Fruit fly (Drosophila melanogaster) whole organism, embryonic: ENCODE measurements around the gene Alp13.
A peak's percentile ranks its signal among the peaks of the same experiment; 100 is the strongest.

ENCODE experiments used
- Awh ChIP-seq: fragments of 200-800 bp; sonication (Bioruptor generic); IDR thresholded peaks from 2 replicates; pipeline ENCODE4, ENCODE4 v1.3.6; 2022; ENCODE audit warnings: missing biosample characterization, missing genetic modification characterization
- Bgb ChIP-seq: fragments of 200-800 bp; sonication (Bioruptor generic); IDR thresholded peaks from 2 replicates; pipeline ENCODE4 v1.3.6; 2022; ENCODE audit warnings: missing biosample characterization, missing genetic modification characterization; ENCODE audit not compliant: partially characterized antibody
- Bteb2 ChIP-seq: fragments of 200-800 bp; sonication (Bioruptor generic); optimal IDR thresholded peaks from 2 replicates; lab custom pipeline; 2016; ENCODE audit warnings: missing biosample characterization, missing genetic modification characterization
- CG10979 ChIP-seq: fragments of 200-800 bp; sonication (Bioruptor generic); optimal IDR thresholded peaks from 2 replicates; lab custom pipeline; 2018; ENCODE audit warnings: missing biosample characterization, mild to moderate bottlenecking, missing genetic modification characterization, moderate library complexity
- CG12744 ChIP-seq: fragments of 200-800 bp; sonication (Bioruptor generic); optimal IDR thresholded peaks from 2 replicates; lab custom pipeline; 2016; ENCODE audit warnings: missing biosample characterization, missing genetic modification characterization
- CG1602 ChIP-seq: fragments of 200-800 bp; sonication (Bioruptor generic); optimal IDR thresholded peaks from 3 replicates; lab custom pipeline; 2016; ENCODE audit warnings: missing biosample characterization, missing genetic modification characterization
- CG2712 ChIP-seq: fragments of 200-800 bp; optimal IDR thresholded peaks from 3 replicates; lab custom pipeline; 2019; ENCODE audit warnings: missing biosample characterization, mild to moderate bottlenecking, missing genetic modification characterization, moderate library complexity
- CG31224 ChIP-seq: fragments of 200-800 bp; sonication (Bioruptor generic); IDR thresholded peaks from 2 replicates; pipeline ENCODE4 v1.3.6; 2022; ENCODE audit warnings: missing biosample characterization, missing genetic modification characterization
- CG3281 ChIP-seq: fragments of 200-800 bp; sonication (Bioruptor generic); optimal IDR thresholded peaks from 3 replicates; lab custom pipeline; 2017; ENCODE audit warnings: missing biosample characterization, mild to moderate bottlenecking, missing genetic modification characterization
- CG33213 ChIP-seq: fragments of 200-800 bp; sonication (Bioruptor generic); optimal IDR thresholded peaks from 3 replicates; lab custom pipeline; 2016; ENCODE audit warnings: missing biosample characterization, missing genetic modification characterization
- CG34224 ChIP-seq: fragments of 200-800 bp; sonication (Bioruptor generic); IDR thresholded peaks from 3 replicates; pipeline ENCODE4 v1.3.6; 2022; ENCODE audit warnings: missing biosample characterization, missing genetic modification characterization; ENCODE audit not compliant: partially characterized antibody
- CG3726 ChIP-seq: fragments of 200-800 bp; sonication (Bioruptor generic); IDR thresholded peaks from 3 replicates; pipeline ENCODE4, ENCODE4 v1.3.6; 2022; ENCODE audit warnings: missing biosample characterization, missing genetic modification characterization
- CG3838 ChIP-seq: fragments of 200-800 bp; sonication (Bioruptor generic); optimal IDR thresholded peaks from 3 replicates; lab custom pipeline; 2016; ENCODE audit warnings: missing biosample characterization, missing genetic modification characterization
- CG3995 ChIP-seq: fragments of 200-800 bp; sonication (Bioruptor generic); optimal IDR thresholded peaks from 3 replicates; lab custom pipeline; 2016; ENCODE audit warnings: missing biosample characterization, missing genetic modification characterization
- CG4854 ChIP-seq: fragments of 200-800 bp; sonication (Bioruptor generic); optimal IDR thresholded peaks from 2 replicates; lab custom pipeline; 2016; ENCODE audit warnings: missing biosample characterization, missing genetic modification characterization, inconsistent platforms
- CG8281 ChIP-seq: fragments of 200-800 bp; sonication (Bioruptor generic); optimal IDR thresholded peaks from 2 replicates; lab custom pipeline; 2018; ENCODE audit warnings: missing biosample characterization, mild to moderate bottlenecking, missing genetic modification characterization, moderate library complexity
- CG8290 ChIP-seq, 3 experiments: fragments of 200-800 bp; sonication (Bioruptor generic); optimal IDR thresholded peaks; 2 replicates each; lab custom pipeline; 2016 to 2019; ENCODE audit warnings: missing biosample characterization in 3 of 3, missing genetic modification characterization in 3 of 3, mild to moderate bottlenecking in 2 of 3, moderate library complexity in 1 of 3
- CHES-1-like ChIP-seq: fragments of 200-800 bp; sonication (Bioruptor generic); optimal IDR thresholded peaks from 2 replicates; lab custom pipeline; 2016; ENCODE audit warnings: missing biosample characterization, missing genetic modification characterization
- Camta ChIP-seq: fragments of 200-800 bp; sonication (Bioruptor generic); optimal IDR thresholded peaks from 2 replicates; lab custom pipeline; 2016; ENCODE audit warnings: missing biosample characterization, missing genetic modification characterization
- CoRest ChIP-seq: fragments of 200-800 bp; sonication (Bioruptor generic); optimal IDR thresholded peaks from 3 replicates; lab custom pipeline; 2018; ENCODE audit warnings: missing biosample characterization, mild to moderate bottlenecking, missing genetic modification characterization, moderate library complexity
- Dbx ChIP-seq: fragments of 200-800 bp; sonication (Bioruptor generic); IDR thresholded peaks from 3 replicates; pipeline ENCODE4 v1.3.6; 2022; ENCODE audit warnings: missing biosample characterization, missing genetic modification characterization
- Dek ChIP-seq: fragments of 200-800 bp; sonication (Bioruptor generic); optimal IDR thresholded peaks from 3 replicates; lab custom pipeline; 2019; ENCODE audit warnings: missing biosample characterization, mild to moderate bottlenecking, missing genetic modification characterization, moderate library complexity
- Doc3 ChIP-seq: fragments of 200-800 bp; sonication (Bioruptor generic); IDR thresholded peaks from 3 replicates; pipeline ENCODE4 v1.3.6; 2022; ENCODE audit warnings: missing biosample characterization, missing genetic modification characterization; ENCODE audit not compliant: partially characterized antibody
- Drgx ChIP-seq: fragments of 200-800 bp; sonication (Bioruptor generic); IDR thresholded peaks from 2 replicates; pipeline ENCODE4 v1.3.6; 2022; ENCODE audit warnings: missing biosample characterization, missing genetic modification characterization
- Fer2 ChIP-seq: fragments of 200-800 bp; sonication (Bioruptor generic); optimal IDR thresholded peaks from 2 replicates; lab custom pipeline; 2018; ENCODE audit warnings: missing biosample characterization, mild to moderate bottlenecking, missing genetic modification characterization, moderate library complexity
- Hr51 ChIP-seq, 2 experiments: fragments of 200-800 bp; sonication (Bioruptor generic); optimal IDR thresholded peaks; 2 replicates in 1 of 2; 3 replicates in 1 of 2; lab custom pipeline; 2016 to 2018; ENCODE audit warnings: missing biosample characterization in 2 of 2, missing genetic modification characterization in 2 of 2, mild to moderate bottlenecking in 1 of 2, moderate library complexity in 1 of 2
- MBD-R2 ChIP-seq: fragments of 200-800 bp; sonication (Bioruptor generic); IDR thresholded peaks from 2 replicates; pipeline ENCODE4 v1.3.6; 2022; ENCODE audit warnings: missing biosample characterization, missing genetic modification characterization
- MESR4 ChIP-seq: fragments of 200-800 bp; sonication (Bioruptor generic); optimal IDR thresholded peaks from 2 replicates; lab custom pipeline; 2018; ENCODE audit warnings: missing biosample characterization, mild to moderate bottlenecking, missing genetic modification characterization, moderate library complexity
- NfI ChIP-seq: fragments of 200-800 bp; sonication (Bioruptor generic); optimal IDR thresholded peaks from 3 replicates; lab custom pipeline; 2018; ENCODE audit warnings: missing biosample characterization, mild to moderate bottlenecking, missing genetic modification characterization, moderate library complexity
- Poxn ChIP-seq: fragments of 200-800 bp; sonication (Bioruptor generic); IDR thresholded peaks from 2 replicates; pipeline ENCODE4 v1.3.6; 2022; ENCODE audit warnings: missing biosample characterization, missing genetic modification characterization
- Rx ChIP-seq: fragments of 200-800 bp; sonication (Bioruptor generic); IDR thresholded peaks from 2 replicates; pipeline ENCODE4 v1.3.6; 2022; ENCODE audit warnings: missing biosample characterization, missing genetic modification characterization
- Sox100B ChIP-seq: fragments of 200-800 bp; sonication (Bioruptor generic); optimal IDR thresholded peaks from 3 replicates; lab custom pipeline; 2018; ENCODE audit warnings: missing biosample characterization, mild to moderate bottlenecking, missing genetic modification characterization
- ara ChIP-seq: fragments of 200-800 bp; sonication (Bioruptor generic); IDR thresholded peaks from 2 replicates; pipeline ENCODE4 v1.3.6; 2022; ENCODE audit warnings: missing biosample characterization, missing genetic modification characterization
- cas ChIP-seq: fragments of 200-800 bp; sonication (Bioruptor generic); IDR thresholded peaks from 2 replicates; pipeline ENCODE4 v1.3.6; 2022; ENCODE audit warnings: missing biosample characterization, missing genetic modification characterization
- chm ChIP-seq: fragments of 200-800 bp; sonication (Bioruptor generic); IDR thresholded peaks from 2 replicates; pipeline ENCODE4 v1.3.6; 2022; ENCODE audit warnings: missing biosample characterization, missing genetic modification characterization
- cwo ChIP-seq: fragments of 200-800 bp; sonication (Bioruptor generic); optimal IDR thresholded peaks from 3 replicates; lab custom pipeline; 2017; ENCODE audit warnings: missing biosample characterization, missing genetic modification characterization, mild to moderate bottlenecking, moderate library complexity, missing genetic modification reagents
- da ChIP-seq: fragments of 200-800 bp; sonication (Bioruptor generic); optimal IDR thresholded peaks from 2 replicates; lab custom pipeline; 2016; ENCODE audit warnings: missing biosample characterization, missing genetic modification characterization
- ems ChIP-seq: fragments of 200-800 bp; sonication (Bioruptor generic); optimal IDR thresholded peaks from 3 replicates; lab custom pipeline; 2016; ENCODE audit warnings: missing biosample characterization, missing genetic modification characterization
- gfzf ChIP-seq: fragments of 200-800 bp; sonication (Bioruptor generic); optimal IDR thresholded peaks from 2 replicates; lab custom pipeline; 2016; ENCODE audit warnings: missing biosample characterization, mild to moderate bottlenecking, missing genetic modification characterization, moderate library complexity
- ham ChIP-seq: fragments of 200-800 bp; sonication (Bioruptor generic); IDR thresholded peaks from 2 replicates; pipeline ENCODE4 v1.3.6; 2022; ENCODE audit warnings: missing biosample characterization, missing genetic modification characterization
- hbn ChIP-seq: fragments of 200-800 bp; sonication (Bioruptor generic); IDR thresholded peaks from 2 replicates; pipeline ENCODE4 v1.3.6; 2022; ENCODE audit warnings: missing biosample characterization, missing genetic modification characterization; ENCODE audit not compliant: partially characterized antibody
- hth ChIP-seq: fragments of >200 bp; optimal IDR thresholded peaks from 2 replicates; lab custom pipeline; 2017; ENCODE audit warnings: inconsistent platforms
- ken ChIP-seq: fragments of 200-800 bp; sonication (Bioruptor generic); IDR thresholded peaks from 3 replicates; pipeline ENCODE4 v1.3.6; 2022; ENCODE audit warnings: missing biosample characterization, missing genetic modification characterization
- kni ChIP-seq: fragments of 200-800 bp; sonication (Bioruptor generic); optimal IDR thresholded peaks from 3 replicates; lab custom pipeline; 2017; ENCODE audit warnings: mild to moderate bottlenecking, missing biosample characterization, missing genetic modification reagents, missing genetic modification characterization
- lbe ChIP-seq: fragments of 200-800 bp; sonication (Bioruptor generic); optimal IDR thresholded peaks from 2 replicates; lab custom pipeline; 2016; ENCODE audit warnings: missing biosample characterization, mild to moderate bottlenecking, missing genetic modification characterization
- nerfin-2 ChIP-seq: fragments of 200-800 bp; sonication (Bioruptor generic); IDR thresholded peaks from 2 replicates; pipeline ENCODE4 v1.3.6; 2022; ENCODE audit warnings: missing biosample characterization, missing genetic modification characterization; ENCODE audit not compliant: partially characterized antibody
- onecut ChIP-seq: fragments of 200-800 bp; sonication (Bioruptor generic); IDR thresholded peaks from 2 replicates; pipeline ENCODE4 v1.3.6; 2022; ENCODE audit warnings: missing biosample characterization, missing genetic modification characterization
- prd ChIP-seq, 3 experiments: fragments of >200 bp in 2 of 3; fragments of 200-800 bp in 1 of 3; sonication (Bioruptor generic) in 1 of 3; optimal IDR thresholded peaks in 2 of 3; IDR thresholded peaks in 1 of 3; 2 replicates in 2 of 3; 3 replicates in 1 of 3; pipeline versions ENCODE4 v1.3.6 to Lab custom; 2017 to 2022; ENCODE audit warnings: missing biosample characterization in 1 of 3, missing genetic modification characterization in 1 of 3
- slp2 ChIP-seq: fragments of 200-800 bp; sonication (Bioruptor generic); optimal IDR thresholded peaks from 2 replicates; lab custom pipeline; 2016; ENCODE audit warnings: missing biosample characterization, missing genetic modification characterization
- sug ChIP-seq: fragments of 200-800 bp; optimal IDR thresholded peaks from 2 replicates; lab custom pipeline; 2019; ENCODE audit warnings: missing biosample characterization, mild to moderate bottlenecking, missing genetic modification characterization, moderate library complexity

Alp13 gene

dm6 chr3R:10045343-10045742, 29.8 kb downstream of the Alp13 start, which contains the start of the genes CG11722 and mtTFB2 (continued):
- peak; percentile 72 for TF ChIP-seq CG34224 (GFP tag; lab: Robert Waterston, UW)
- TF ChIP-seq Dek (tag; lab: Kevin White, UChicago) = no peak
- TF ChIP-seq CG8290 (GFP tag; optimal IDR thresholded peaks at IDR 0.05; lab: Kevin White, UChicago) = no peak
- TF ChIP-seq CG8290 (tag; optimal IDR thresholded peaks at IDR 0.05; lab: Kevin White, UChicago) = peak in 1 of 2 experiments; percentile 37
- no peak for TF ChIP-seq sug (tag; lab: Kevin White, UChicago)
- TF ChIP-seq prd (optimal IDR thresholded peaks at IDR 0.05; lab: Kevin White, UChicago) = no peak
- TF ChIP-seq prd (GFP tag; IDR thresholded peaks at IDR 0.05; lab: Robert Waterston, UW) = no peak
- TF ChIP-seq kni (GFP tag; lab: Kevin White, UChicago) = no peak
- TF ChIP-seq CG12744 (GFP tag; lab: Kevin White, UChicago) = no peak
- TF ChIP-seq ems (GFP tag; lab: Kevin White, UChicago) = no peak
- TF ChIP-seq CG1602 (GFP tag; lab: Kevin White, UChicago) = no peak
- no peak for TF ChIP-seq NfI (GFP tag; lab: Kevin White, UChicago)
- no peak for TF ChIP-seq cwo (GFP tag; lab: Kevin White, UChicago)
- TF ChIP-seq Rx (GFP tag; lab: Robert Waterston, UW) = no peak
- peak; percentile 2 for TF ChIP-seq gfzf (GFP tag; lab: Kevin White, UChicago)
- TF ChIP-seq ken (GFP tag; lab: Robert Waterston, UW) = no peak
- no peak for TF ChIP-seq Poxn (GFP tag; lab: Robert Waterston, UW)
- TF ChIP-seq Sox100B (GFP tag; lab: Kevin White, UChicago) = no peak
- no peak for TF ChIP-seq ham (GFP tag; lab: Robert Waterston, UW)
- no peak for TF ChIP-seq hth
- TF ChIP-seq hbn = peak; percentile 63; the same call in 1 of the 2 replicates
- TF ChIP-seq Hr51 (GFP tag; optimal IDR thresholded peaks at IDR 0.05; lab: Kevin White, UChicago) = no peak
- TF ChIP-seq CG4854 (GFP tag; lab: Kevin White, UChicago) = no peak
- TF ChIP-seq slp2 (GFP tag; lab: Kevin White, UChicago) = no peak
- no peak for TF ChIP-seq CG3726
- TF ChIP-seq CHES-1-like (GFP tag; lab: Kevin White, UChicago) = no peak
- TF ChIP-seq Bgb (GFP tag; lab: Robert Waterston, UW) = peak; percentile 41; the same call in 1 of the 2 replicates
- no peak for TF ChIP-seq cas (GFP tag; lab: Robert Waterston, UW)
- TF ChIP-seq Dbx = no peak
- TF ChIP-seq Awh (GFP tag; lab: Robert Waterston, UW) = no peak
- TF ChIP-seq CG3281 (GFP tag; lab: Kevin White, UChicago) = no peak
- no peak for TF ChIP-seq Bteb2 (GFP tag; lab: Kevin White, UChicago)
- TF ChIP-seq MBD-R2 (GFP tag; lab: Robert Waterston, UW) = peak; percentile 81
- TF ChIP-seq CG10979 = no peak
- TF ChIP-seq da (GFP tag; lab: Kevin White, UChicago) = no peak
- TF ChIP-seq Drgx = no peak
- peak; percentile 18; the same call in 1 of the 2 replicates for TF ChIP-seq chm (GFP tag; lab: Robert Waterston, UW)
- peak; percentile 3 for TF ChIP-seq CG2712 (tag; lab: Kevin White, UChicago)
- no peak for TF ChIP-seq CG31224 (GFP tag; lab: Robert Waterston, UW)
- no peak for TF ChIP-seq CG33213 (GFP tag; lab: Kevin White, UChicago)
- TF ChIP-seq CoRest = no peak
- peak; percentile 47; the same call in 1 of the 3 replicates for TF ChIP-seq Doc3
- no peak for TF ChIP-seq Camta (GFP tag; lab: Kevin White, UChicago)
- no peak for TF ChIP-seq CG3995 (GFP tag; lab: Kevin White, UChicago)
- peak; percentile 50 for TF ChIP-seq lbe (GFP tag; lab: Kevin White, UChicago)
- TF ChIP-seq Fer2 (tag; lab: Kevin White, UChicago) = no peak
- peak; percentile 12 for TF ChIP-seq MESR4 (GFP tag; lab: Kevin White, UChicago)
- no peak for TF ChIP-seq CG8281
- peak; percentile 48; the same call in 1 of the 2 replicates for TF ChIP-seq nerfin-2 (GFP tag; lab: Robert Waterston, UW)
- TF ChIP-seq ara (GFP tag; lab: Robert Waterston, UW) = no peak
- TF ChIP-seq CG3838 = no peak
- TF ChIP-seq onecut (GFP tag; lab: Robert Waterston, UW) = peak; percentile 72; the same call in 1 of the 2 replicates
